Worm (Caenorhabditis elegans) whole organism, L1 larva: ENCODE measurements around the gene srbc-22.
A peak's percentile ranks its signal among the peaks of the same experiment; 100 is the strongest.

Experiments used
- C34B4.2 ChIP-seq: sonication (generic microtip); optimal IDR thresholded peaks from 2 replicates; lab custom pipeline; 2017; ENCODE audit warnings: mild to moderate bottlenecking, missing genetic modification characterization, missing compliant biosample characterization
- Y116A8C.19 ChIP-seq: sonication (generic microtip); optimal IDR thresholded peaks from 2 replicates; lab custom pipeline; 2016; ENCODE audit warnings: missing compliant biosample characterization, missing genetic modification characterization, borderline replicate concordance
- aly-2 ChIP-seq: fragments of 150-350 bp; optimal IDR thresholded peaks from 2 replicates; lab custom pipeline; 2014; ENCODE audit warnings: missing biosample characterization, missing genetic modification characterization
- ama-1 ChIP-seq: fragments of 150-350 bp; optimal IDR thresholded peaks from 2 replicates; lab custom pipeline; 2014
- blmp-1 ChIP-seq: fragments of 150-350 bp; optimal IDR thresholded peaks from 2 replicates; lab custom pipeline; 2014; ENCODE audit warnings: missing biosample characterization, missing genetic modification characterization
- ceh-82 ChIP-seq, 3 experiments: fragments of 150-350 bp in 1 of 3; sonication (generic microtip) in 2 of 3; optimal IDR thresholded peaks; 2 replicates each; lab custom pipeline; 2014 to 2017; ENCODE audit warnings: missing biosample characterization in 3 of 3, missing genetic modification characterization in 3 of 3
- ceh-88 ChIP-seq: fragments of 200-800 bp; sonication (Bioruptor generic); IDR thresholded peaks from 2 replicates; pipeline ENCODE4 v1.3.6; 2022; ENCODE audit warnings: missing genetic modification characterization, missing compliant biosample characterization
- ceh-90 ChIP-seq: sonication (generic microtip); optimal IDR thresholded peaks from 2 replicates; lab custom pipeline; 2016; ENCODE audit warnings: missing genetic modification characterization, missing compliant biosample characterization
- dsc-1 ChIP-seq: sonication (generic microtip); optimal IDR thresholded peaks from 2 replicates; lab custom pipeline; 2016; ENCODE audit warnings: mild to moderate bottlenecking, missing genetic modification characterization, missing compliant biosample characterization
- efl-3 ChIP-seq: fragments of 200-800 bp; sonication (Bioruptor generic); optimal IDR thresholded peaks from 2 replicates; lab custom pipeline; 2018; ENCODE audit warnings: mild to moderate bottlenecking, missing genetic modification characterization, missing compliant biosample characterization
- elt-2 ChIP-seq: sonication (generic microtip); optimal IDR thresholded peaks from 2 replicates; lab custom pipeline; 2016; ENCODE audit warnings: missing genetic modification characterization, mild to moderate bottlenecking, inconsistent platforms, missing compliant biosample characterization, missing genetic modification reagents
- ets-5 ChIP-seq: fragments of 200-800 bp; sonication (Bioruptor generic); IDR thresholded peaks from 2 replicates; pipeline ENCODE4 v1.3.6; 2022; ENCODE audit warnings: missing genetic modification characterization, missing compliant biosample characterization
- fkh-8 ChIP-seq: sonication (generic microtip); optimal IDR thresholded peaks from 2 replicates; lab custom pipeline; 2016; ENCODE audit warnings: mild to moderate bottlenecking, missing genetic modification characterization, missing compliant biosample characterization
- grh-1 ChIP-seq: fragments of 200-800 bp; sonication (Bioruptor generic); IDR thresholded peaks from 2 replicates; pipeline ENCODE4 v1.3.6; 2022; ENCODE audit warnings: missing genetic modification reagents, missing genetic modification characterization, missing compliant biosample characterization
- hlh-17 ChIP-seq: fragments of 200-800 bp; sonication (Bioruptor generic); optimal IDR thresholded peaks from 2 replicates; lab custom pipeline; 2018; ENCODE audit warnings: missing genetic modification characterization, mild to moderate bottlenecking, missing compliant biosample characterization, moderate library complexity, borderline replicate concordance
- hpl-2 ChIP-seq: fragments of 150-350 bp; optimal IDR thresholded peaks from 2 replicates; lab custom pipeline; 2014; ENCODE audit warnings: missing biosample characterization, missing genetic modification reagents, missing genetic modification characterization
- isw-1 ChIP-seq: fragments of 200-800 bp; sonication (Bioruptor generic); IDR thresholded peaks from 2 replicates; pipeline ENCODE4 v1.3.6; 2022; ENCODE audit warnings: missing genetic modification characterization, missing compliant biosample characterization
- jun-1 ChIP-seq: fragments of 150-350 bp; optimal IDR thresholded peaks from 2 replicates; lab custom pipeline; 2014; ENCODE audit warnings: missing biosample characterization, missing genetic modification reagents, missing genetic modification characterization
- lin-39 ChIP-seq: fragments of 150-350 bp; optimal IDR thresholded peaks from 2 replicates; lab custom pipeline; 2014; ENCODE audit warnings: missing biosample characterization, missing genetic modification reagents, missing genetic modification characterization
- lsy-2 ChIP-seq, 2 experiments: fragments of 150-350 bp; optimal IDR thresholded peaks; 2 replicates each; lab custom pipeline; 2014; ENCODE audit warnings: missing biosample characterization in 2 of 2, missing genetic modification characterization in 2 of 2
- mdl-1 ChIP-seq, 2 experiments: fragments of 150-350 bp; optimal IDR thresholded peaks; 2 replicates each; lab custom pipeline; 2014 to 2017; ENCODE audit warnings: missing biosample characterization in 2 of 2, missing genetic modification characterization in 2 of 2, inconsistent platforms in 1 of 2
- mep-1 ChIP-seq: fragments of 150-350 bp; optimal IDR thresholded peaks from 2 replicates; lab custom pipeline; 2014; ENCODE audit warnings: missing biosample characterization, missing genetic modification characterization
- nhr-20 ChIP-seq: sonication (generic microtip); optimal IDR thresholded peaks from 2 replicates; lab custom pipeline; 2016; ENCODE audit warnings: mild to moderate bottlenecking, missing genetic modification characterization, missing compliant biosample characterization
- nhr-28 ChIP-seq: fragments of 150-350 bp; optimal IDR thresholded peaks from 2 replicates; lab custom pipeline; 2014; ENCODE audit warnings: missing biosample characterization, missing genetic modification characterization
- nhr-71 ChIP-seq: sonication (generic microtip); optimal IDR thresholded peaks from 2 replicates; lab custom pipeline; 2016; ENCODE audit warnings: mild to moderate bottlenecking, missing genetic modification characterization, moderate library complexity, missing compliant biosample characterization
- nhr-76 ChIP-seq: sonication (generic microtip); optimal IDR thresholded peaks from 2 replicates; lab custom pipeline; 2017; ENCODE audit warnings: missing biosample characterization, missing genetic modification characterization
- nhr-77 ChIP-seq: fragments of 150-350 bp; optimal IDR thresholded peaks from 2 replicates; lab custom pipeline; 2014; ENCODE audit warnings: missing biosample characterization, missing genetic modification characterization
- nhr-85 ChIP-seq: sonication (generic microtip); peaks from one replicate; lab custom pipeline; 2016; ENCODE audit warnings: missing genetic modification characterization, inconsistent platforms, missing compliant biosample characterization
- pag-3 ChIP-seq: sonication (generic microtip); optimal IDR thresholded peaks from 2 replicates; lab custom pipeline; 2017; ENCODE audit warnings: missing genetic modification characterization, mild to moderate bottlenecking, missing compliant biosample characterization, antibody characterized with exemption, borderline replicate concordance; ENCODE audit not compliant: insufficient read depth
- pqm-1 ChIP-seq: sonication (generic microtip); optimal IDR thresholded peaks from 3 replicates; lab custom pipeline; 2017; ENCODE audit warnings: missing biosample characterization, missing genetic modification characterization
- rnt-1 ChIP-seq: sonication (generic microtip); optimal IDR thresholded peaks from 2 replicates; lab custom pipeline; 2016; ENCODE audit warnings: mild to moderate bottlenecking, missing genetic modification characterization, moderate library complexity, missing compliant biosample characterization
- skn-1 ChIP-seq: fragments of 150-350 bp; optimal IDR thresholded peaks from 2 replicates; lab custom pipeline; 2014; ENCODE audit warnings: missing biosample characterization, missing genetic modification characterization
- snu-23 ChIP-seq: sonication (generic microtip); optimal IDR thresholded peaks from 2 replicates; lab custom pipeline; 2016; ENCODE audit warnings: missing genetic modification characterization, missing compliant biosample characterization
- sptf-1 ChIP-seq: fragments of 150-350 bp; optimal IDR thresholded peaks from 2 replicates; lab custom pipeline; 2014; ENCODE audit warnings: missing biosample characterization, missing genetic modification characterization
- swsn-7 ChIP-seq: sonication (generic microtip); optimal IDR thresholded peaks from 2 replicates; lab custom pipeline; 2016; ENCODE audit warnings: missing genetic modification characterization, missing compliant biosample characterization
- tlp-1 ChIP-seq: fragments of 150-350 bp; optimal IDR thresholded peaks from 2 replicates; lab custom pipeline; 2014; ENCODE audit warnings: missing biosample characterization, missing genetic modification characterization
- unc-130 ChIP-seq: fragments of 150-350 bp; optimal IDR thresholded peaks from 2 replicates; lab custom pipeline; 2017; ENCODE audit warnings: missing biosample characterization, missing genetic modification characterization, inconsistent platforms
- unc-86 ChIP-seq: sonication (generic microtip); optimal IDR thresholded peaks from 2 replicates; lab custom pipeline; 2016; ENCODE audit warnings: missing genetic modification characterization, missing compliant biosample characterization
- unc-98 ChIP-seq: fragments of 200-800 bp; sonication (Bioruptor generic); IDR thresholded peaks from 2 replicates; pipeline ENCODE4 v1.3.6; 2022; ENCODE audit warnings: missing genetic modification characterization, missing compliant biosample characterization
- vab-15 ChIP-seq: sonication (generic microtip); optimal IDR thresholded peaks from 2 replicates; lab custom pipeline; 2017; ENCODE audit warnings: missing genotype, mild to moderate bottlenecking, missing genetic modification characterization, missing compliant biosample characterization
- xbp-1 ChIP-seq: sonication (generic microtip); optimal IDR thresholded peaks from 2 replicates; lab custom pipeline; 2016; ENCODE audit warnings: missing genetic modification characterization, missing compliant biosample characterization
- zag-1 ChIP-seq: fragments of 150-350 bp; optimal IDR thresholded peaks from 2 replicates; lab custom pipeline; 2014; ENCODE audit warnings: missing biosample characterization, missing genetic modification characterization

Gene srbc-22

ce11 chrV:2135323-2135722 is 21.6 kb upstream of the srbc-22 start (continued):
- TF ChIP-seq dsc-1 (no peak), elt-2 (tag; lab: Kevin White, UChicago) (no peak), swsn-7 (tag; lab: Kevin White, UChicago) (no peak), pag-3 (tag; lab: Kevin White, UChicago) (no peak), snu-23 (GFP tag; lab: Kevin White, UChicago) (peak; percentile 7), Y116A8C.19 (no peak), tlp-1 (tag; lab: Kevin White, UChicago) (no peak), unc-130 (no peak), nhr-76 (tag; lab: Kevin White, UChicago) (no peak), aly-2 (tag; lab: Kevin White, UChicago) (no peak), nhr-77 (tag; lab: Kevin White, UChicago) (no peak), vab-15 (tag; lab: Kevin White, UChicago) (no peak), ceh-88 (no peak), ets-5 (GFP tag; lab: Robert Waterston, UW) (no peak), xbp-1 (tag; lab: Kevin White, UChicago) (no peak), hlh-17 (no peak), unc-98 (GFP tag; lab: Robert Waterston, UW) (no peak), pqm-1 (tag; lab: Kevin White, UChicago) (no peak), fkh-8 (tag; lab: Kevin White, UChicago) (peak; percentile 34), lin-39 (no peak), mep-1 (tag; lab: Kevin White, UChicago) (peak; percentile 19), grh-1 (GFP tag; lab: Robert Waterston, UW) (no peak), skn-1 (tag; lab: Kevin White, UChicago) (peak; percentile 23), rnt-1 (tag; lab: Kevin White, UChicago) (peak; percentile 62), hpl-2 (GFP tag; lab: Kevin White, UChicago) (no peak), ceh-82 (tag; optimal IDR thresholded peaks at IDR 0.05; lab: Kevin White, UChicago) (peak in 1 of 3 experiments; percentile 42), C34B4.2 (tag; lab: Kevin White, UChicago) (no peak), unc-86 (no peak), nhr-85 (tag; lab: Kevin White, UChicago) (peak; percentile 72), mdl-1 (tag; optimal IDR thresholded peaks at IDR 0.05; lab: Kevin White, UChicago) (no peak), zag-1 (tag; lab: Kevin White, UChicago) (no peak), ceh-90 (tag; lab: Kevin White, UChicago) (no peak), efl-3 (GFP tag; lab: Kevin White, UChicago) (no peak), ama-1 (lab: Kevin White, UChicago) (no peak), isw-1 (GFP tag; lab: Robert Waterston, UW) (no peak), jun-1 (tag; lab: Kevin White, UChicago) (peak; percentile 56), nhr-71 (tag; lab: Kevin White, UChicago) (peak; percentile 31), sptf-1 (tag; lab: Kevin White, UChicago) (no peak)

- peak; percentile 66 for TF ChIP-seq blmp-1 (tag; lab: Kevin White, UChicago)
- TF ChIP-seq tlp-1 (tag; lab: Kevin White, UChicago) = no peak
- peak; percentile 12 for TF ChIP-seq nhr-20
- TF ChIP-seq, all 84 proteins: peak for 2
Observed at ce11 chrV:2137010-2137409, 19.9 kb upstream of the srbc-22 start.

- peak in 1 of 2 experiments; percentile 71 for TF ChIP-seq lsy-2 (tag; optimal IDR thresholded peaks at IDR 0.05; lab: Kevin White, UChicago)
- no peak for TF ChIP-seq nhr-28 (tag; lab: Kevin White, UChicago)
- peak; percentile 67 for TF ChIP-seq rnt-1 (tag; lab: Kevin White, UChicago)
Observed at ce11 chrV:2138287-2138686, 18.6 kb upstream of the srbc-22 start.
